Worm (Caenorhabditis elegans): ENCODE results near the gene B0393.4.
"Not testable (repeated sequence)": the region's sequence is repeated elsewhere in the genome, so short reads cannot be mapped to it uniquely, and the experiment has no call there.

Gene B0393.4

DNA sequence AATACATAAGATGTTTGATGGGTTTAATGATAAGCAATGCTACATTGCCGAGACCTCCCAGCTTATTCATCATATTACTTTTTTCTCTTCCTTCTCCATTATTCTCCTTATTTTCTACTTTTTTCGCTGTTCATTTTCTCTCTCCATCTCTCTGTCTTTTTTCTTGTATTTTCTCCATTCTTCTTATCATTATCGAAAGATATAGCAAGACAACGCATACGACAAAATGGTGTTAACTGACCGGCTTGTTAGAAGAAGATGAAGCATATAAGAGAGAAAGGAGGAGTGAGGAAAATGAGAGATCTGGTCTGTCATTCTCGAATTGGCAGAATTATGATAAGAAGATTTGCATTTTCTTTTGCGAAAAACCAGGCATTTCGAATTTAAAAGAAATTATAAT lies 3.4 kb upstream of the B0393.4 start:
- TF ChIP-seq unc-62 (GFP tag; optimal IDR thresholded peaks at IDR 0.05), result no peak

ce11 chrIII:4765474-4765873 lies 2.1 kb upstream of the B0393.4 start, which contains the start of gene B0393.5:
Gene B0393.5 (plus strand): TSS chrIII:4765774.
- TF ChIP-seq unc-62 (GFP tag; optimal IDR thresholded peaks at IDR 0.05), result no peak

ce11 chrIII:4762846-4763245 lies 563 bp downstream of the B0393.4 start:
- no peak for TF ChIP-seq unc-62 (GFP tag; optimal IDR thresholded peaks at IDR 0.05)

ce11 chrIII:4756983-4757382 lies 6.4 kb downstream of the B0393.4 start, which contains the start of gene fbxl-2:
Gene fbxl-2 (plus strand): TSS chrIII:4757260.
- no peak for TF ChIP-seq unc-62 (GFP tag; optimal IDR thresholded peaks at IDR 0.05)

DNA sequence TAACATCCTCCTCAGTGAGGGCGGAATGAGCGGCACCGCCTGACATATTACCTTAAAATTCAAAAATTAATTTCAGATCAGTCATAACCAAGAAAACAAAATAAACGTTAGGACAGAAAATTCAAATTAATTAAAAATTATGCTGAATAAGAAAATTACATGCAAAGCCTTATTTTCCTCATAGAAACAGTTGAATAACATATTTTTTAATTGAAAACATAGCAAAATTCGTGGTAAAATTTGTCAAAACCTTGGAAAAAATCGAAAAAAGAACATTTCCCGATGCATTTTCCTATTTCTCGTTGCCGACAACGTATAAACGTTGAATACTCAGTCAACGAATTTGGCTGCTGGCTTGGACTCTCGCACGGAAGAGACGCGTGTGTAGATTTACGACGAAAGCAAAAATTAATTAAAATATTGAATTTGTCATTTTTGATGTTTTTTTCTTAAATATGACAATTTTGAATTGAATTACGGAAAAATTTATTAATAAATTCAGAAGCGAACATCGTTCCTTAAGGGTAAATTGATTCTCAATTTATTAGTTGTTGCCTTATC lies 9.3 kb downstream of the B0393.4 start, which contains the start of the genes rps-0 and rbg-3:
Gene rps-0, minus strand, starts transcription at position 51 of the 561 bp plus-strand sequence.
Gene rbg-3, plus strand, starts transcription at position 424 of the 561 bp plus-strand sequence.
- no peak for TF ChIP-seq unc-62 (GFP tag; optimal IDR thresholded peaks at IDR 0.05)

ce11 chrIII:4748666-4749065 lies 14.7 kb downstream of the B0393.4 start:
- no peak for TF ChIP-seq unc-62 (GFP tag; optimal IDR thresholded peaks at IDR 0.05)

ce11 chrIII:4748109-4748508 lies 15.3 kb downstream of the B0393.4 start, which contains the start of gene col-89:
Gene col-89 (plus strand): TSS chrIII:4748127.
- TF ChIP-seq unc-62 (GFP tag; optimal IDR thresholded peaks at IDR 0.05), result no peak

DNA sequence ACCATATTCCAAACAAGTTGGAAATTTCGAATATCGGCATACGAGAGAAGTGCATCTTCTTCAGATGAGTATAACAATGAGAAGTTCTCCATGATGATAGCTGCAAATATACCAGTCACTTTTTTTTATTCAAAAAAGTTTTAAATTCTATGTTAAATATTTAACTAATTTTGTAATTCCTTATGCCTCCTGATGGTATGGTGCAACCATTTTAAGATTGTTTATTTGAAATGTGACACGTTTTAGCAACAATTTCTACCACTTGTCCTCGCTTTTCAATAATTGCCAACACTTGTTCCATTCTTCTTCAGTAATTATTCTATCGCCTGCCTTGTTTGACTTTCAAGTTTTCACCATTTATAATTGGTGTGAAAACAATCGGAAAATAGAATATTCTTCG lies 17.5 kb downstream of the B0393.4 start, which contains the start of gene F17C8.6:
Gene F17C8.6, minus strand, starts transcription at position 101 of the 400 bp plus-strand sequence.
- no peak for TF ChIP-seq unc-62 (GFP tag; optimal IDR thresholded peaks at IDR 0.05)

ce11 chrIII:4742620-4743019 lies 20.8 kb downstream of the B0393.4 start, which contains the start of gene twk-6:
Gene twk-6 (plus strand): TSS chrIII:4742920.
- not testable (repeated sequence) for TF ChIP-seq unc-62 (GFP tag; optimal IDR thresholded peaks at IDR 0.05)

DNA sequence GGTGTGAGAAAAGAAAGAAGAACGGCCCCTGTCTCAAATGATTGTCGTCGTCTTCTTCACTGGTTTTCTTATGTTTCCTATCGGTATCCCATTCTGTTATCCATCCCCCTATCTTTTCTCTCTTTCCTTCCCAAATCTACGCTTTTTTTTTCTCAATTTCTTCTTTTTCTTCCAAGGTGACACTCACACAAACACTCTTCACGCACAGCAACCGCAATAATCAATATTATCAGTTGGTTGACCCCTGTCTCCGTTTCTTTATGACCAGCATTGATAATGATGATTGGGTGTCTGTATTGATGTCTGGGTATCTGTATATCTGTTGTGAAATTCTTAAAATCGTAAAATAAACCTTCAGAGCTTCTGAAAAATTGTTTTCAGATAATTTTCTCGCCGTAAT lies 22.6 kb downstream of the B0393.4 start:
- no peak for TF ChIP-seq unc-62 (GFP tag; optimal IDR thresholded peaks at IDR 0.05)

- TF ChIP-seq unc-62 (GFP tag; optimal IDR thresholded peaks at IDR 0.05), result no peak
Observed at ce11 chrIII:4739975-4740374, 23.4 kb downstream of the B0393.4 start, which contains the start of gene ras-2. Gene ras-2 (minus strand): TSS chrIII:4740075.

- TF ChIP-seq unc-62 (GFP tag; optimal IDR thresholded peaks at IDR 0.05), result no peak
Observed at ce11 chrIII:4735443-4735842, 28.0 kb downstream of the B0393.4 start, which contains the start of gene F17C8.7. Gene F17C8.7 (plus strand): TSS chrIII:4735743.

DNA sequence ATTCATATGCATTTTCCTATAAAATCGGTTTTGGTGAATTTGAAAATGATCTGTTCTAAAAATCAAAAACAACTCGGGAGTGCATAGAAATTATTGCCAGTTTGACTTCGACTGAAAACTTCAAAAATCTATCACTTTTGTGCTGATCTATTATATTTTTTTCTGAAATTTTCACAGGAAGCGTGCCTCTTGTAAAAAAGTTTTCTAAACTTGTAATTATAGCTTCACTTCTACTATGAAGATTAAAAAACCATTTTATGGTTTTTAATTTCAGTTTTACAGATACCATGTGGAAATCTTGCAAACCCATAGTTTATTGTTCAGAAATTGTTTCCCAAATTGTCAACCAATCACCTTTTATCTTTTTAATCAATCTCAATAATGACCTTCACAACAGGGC lies 29.4 kb downstream of the B0393.4 start, which contains the start of gene F17C8.9:
Gene F17C8.9, plus strand, starts transcription at position 301 of the 400 bp plus-strand sequence.
- TF ChIP-seq unc-62 (GFP tag; optimal IDR thresholded peaks at IDR 0.05), result no peak

- TF ChIP-seq unc-62 (GFP tag; optimal IDR thresholded peaks at IDR 0.05), result no peak
Observed at ce11 chrIII:4731295-4731988, 32.0 kb downstream of the B0393.4 start, which contains the start of gene F17C8.3. Gene F17C8.3 (plus strand): TSS chrIII:4731938.

DNA sequence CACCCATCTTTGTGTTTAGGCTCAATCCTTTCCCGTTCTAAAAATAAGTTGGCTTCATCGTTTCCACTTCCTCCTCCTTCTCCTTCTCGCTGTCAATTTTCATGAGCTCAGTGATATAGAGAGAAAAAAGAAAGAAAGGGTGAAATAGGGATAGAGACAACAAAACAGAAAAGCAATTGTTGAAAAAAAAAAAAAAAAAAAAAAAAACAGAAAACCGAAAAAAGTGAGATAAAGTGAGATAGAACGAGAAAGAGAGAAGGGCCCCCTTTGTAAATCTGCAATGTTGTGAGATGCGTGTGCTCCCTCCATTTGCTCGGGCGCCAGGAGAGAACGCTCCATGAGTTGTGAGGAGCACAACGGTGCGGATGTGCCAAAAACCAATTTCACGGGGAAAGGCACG lies 39.5 kb downstream of the B0393.4 start:
- TF ChIP-seq unc-62 (GFP tag; optimal IDR thresholded peaks at IDR 0.05), result no peak

ce11 chrIII:4721750-4722149 lies 41.7 kb downstream of the B0393.4 start, which contains the start of gene acy-1:
Gene acy-1 (plus strand): TSS chrIII:4722095.
- TF ChIP-seq unc-62 (GFP tag; optimal IDR thresholded peaks at IDR 0.05), result no peak
